Worm (Caenorhabditis elegans) whole organism, L4/young adult: ENCODE results near the gene srw-71.

Experiments used
- W03F9.2 ChIP-seq: fragments of 150-350 bp; optimal IDR thresholded peaks from 2 replicates; lab custom pipeline; 2014; ENCODE audit warnings: missing biosample characterization, missing genetic modification characterization
- dao-5 ChIP-seq: sonication (generic microtip); optimal IDR thresholded peaks from 2 replicates; lab custom pipeline; 2016; ENCODE audit warnings: missing genotype, missing genetic modification characterization, moderate library complexity, missing compliant biosample characterization
- him-1 ChIP-seq: sonication (generic microtip); optimal IDR thresholded peaks from 2 replicates; lab custom pipeline; 2016; ENCODE audit warnings: missing genotype, missing genetic modification reagents, missing genetic modification characterization, missing compliant biosample characterization

The srw-71 gene

DNA sequence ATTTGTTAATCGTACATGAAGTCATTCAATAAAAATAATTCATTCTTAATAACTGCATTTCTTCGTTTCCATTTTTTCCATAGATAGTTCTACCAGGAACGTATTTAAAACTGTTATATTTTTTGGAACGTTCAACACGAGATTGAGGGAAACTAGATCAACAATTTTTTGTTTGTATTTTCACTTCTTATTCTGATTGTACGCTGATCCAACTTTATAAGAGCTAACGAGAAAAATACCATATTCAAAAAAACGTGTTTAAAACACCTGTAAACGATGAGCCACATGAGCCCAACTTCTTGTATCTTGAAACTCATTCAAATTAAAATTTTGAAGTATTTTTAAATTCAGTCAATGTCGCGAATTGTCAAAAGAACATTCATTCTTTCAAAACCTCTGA is 14.3 kb downstream of the srw-71 start:
- TF ChIP-seq dao-5 (tag; lab: Kevin White, UChicago) (no peak), him-1 (tag; lab: Kevin White, UChicago) (no peak), W03F9.2 (tag; lab: Kevin White, UChicago) (no peak)

DNA sequence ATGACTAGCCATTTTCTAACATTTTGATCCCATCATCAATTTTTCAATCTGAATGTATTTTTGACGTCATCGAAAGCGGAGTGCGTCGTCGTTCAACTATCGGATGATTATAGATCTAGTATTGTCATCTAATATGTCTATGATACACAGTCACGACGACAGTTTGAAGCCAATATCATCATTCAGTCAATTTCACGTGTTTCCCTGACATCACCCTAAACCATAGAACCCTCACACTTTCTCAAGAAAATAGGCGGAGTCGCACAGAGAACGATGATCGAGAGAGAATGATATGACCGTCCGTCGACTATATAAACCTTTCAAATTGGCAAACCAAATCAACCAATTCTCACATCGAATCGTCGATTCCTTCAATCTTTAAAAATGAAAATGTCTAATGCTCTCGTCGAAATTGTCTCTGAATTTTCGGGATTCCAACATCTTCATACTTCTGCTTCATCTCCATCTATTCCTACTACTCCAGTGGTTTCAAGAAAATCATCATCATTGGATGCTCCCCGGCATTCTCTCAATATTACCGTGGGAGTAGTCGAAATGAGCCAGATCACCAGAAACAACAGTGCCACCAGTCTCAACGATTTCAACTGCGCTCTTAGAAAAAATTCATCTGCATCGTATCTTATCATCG is 15.0 kb downstream of the srw-71 start, which contains the start of gene F18E3.13:
Gene F18E3.13, plus strand, starts transcription at position 385 of the 649 bp plus-strand sequence.
- TF ChIP-seq W03F9.2 (tag; lab: Kevin White, UChicago) (no peak), dao-5 (tag; lab: Kevin White, UChicago) (no peak), him-1 (tag; lab: Kevin White, UChicago) (no peak)

DNA sequence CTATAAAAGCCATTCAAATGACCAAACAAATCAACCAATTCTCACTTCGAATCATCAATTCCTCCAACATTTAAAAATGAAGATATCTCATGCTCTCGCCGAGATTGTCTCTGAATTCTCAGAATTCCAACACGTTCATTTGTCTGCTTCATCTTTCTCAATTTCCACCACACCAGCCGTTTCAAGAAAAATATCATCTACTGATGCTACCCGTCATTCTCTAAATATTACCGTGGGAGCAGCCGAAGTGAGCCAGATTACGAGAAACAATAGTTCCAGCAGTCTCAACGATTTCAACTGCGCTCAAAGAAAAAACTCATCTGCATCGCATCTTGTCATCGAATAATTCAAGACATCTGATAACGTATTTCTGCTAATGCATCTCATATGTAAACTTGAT is 16.0 kb downstream of the srw-71 start, which contains the start of gene F18E3.12:
Gene F18E3.12, plus strand, starts transcription at position 77 of the 400 bp plus-strand sequence.
- TF ChIP-seq him-1 (tag; lab: Kevin White, UChicago) (no peak), dao-5 (tag; lab: Kevin White, UChicago) (no peak)

DNA sequence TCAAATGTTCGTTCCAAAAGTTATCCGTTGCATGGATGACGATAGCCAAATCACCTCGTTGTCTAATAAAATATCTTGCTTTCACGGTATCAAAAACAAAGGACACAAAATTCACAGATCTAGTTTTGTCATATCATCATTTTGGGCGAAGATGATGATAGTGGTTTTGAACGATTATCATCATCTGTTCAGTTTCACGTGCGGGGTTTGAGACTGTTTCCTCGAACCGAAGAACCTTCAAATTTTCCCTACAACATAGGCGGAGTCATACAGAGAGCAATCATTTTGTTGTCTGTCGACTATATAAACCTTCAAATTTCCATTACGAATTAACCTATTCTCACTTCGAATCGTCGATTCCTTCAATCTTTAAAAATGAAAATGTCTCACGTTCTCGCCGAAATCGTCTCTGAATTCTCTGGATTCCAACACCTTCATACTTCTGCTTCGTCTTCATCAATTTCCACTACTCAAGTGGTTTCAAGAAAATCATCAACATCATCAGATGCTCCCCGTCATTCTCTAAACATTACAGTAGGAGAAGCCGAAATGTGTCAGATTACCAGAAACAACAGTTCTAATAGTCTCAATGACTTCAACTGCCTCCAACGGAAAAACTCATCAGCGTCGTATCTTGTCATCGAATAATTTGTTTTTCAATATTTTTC is 17.7 kb downstream of the srw-71 start, which contains the start of gene F18E3.11:
Gene F18E3.11, plus strand, starts transcription at position 376 of the 668 bp plus-strand sequence.
- TF ChIP-seq him-1 (tag; lab: Kevin White, UChicago) (no peak), W03F9.2 (tag; lab: Kevin White, UChicago) (no peak), dao-5 (tag; lab: Kevin White, UChicago) (no peak)

DNA sequence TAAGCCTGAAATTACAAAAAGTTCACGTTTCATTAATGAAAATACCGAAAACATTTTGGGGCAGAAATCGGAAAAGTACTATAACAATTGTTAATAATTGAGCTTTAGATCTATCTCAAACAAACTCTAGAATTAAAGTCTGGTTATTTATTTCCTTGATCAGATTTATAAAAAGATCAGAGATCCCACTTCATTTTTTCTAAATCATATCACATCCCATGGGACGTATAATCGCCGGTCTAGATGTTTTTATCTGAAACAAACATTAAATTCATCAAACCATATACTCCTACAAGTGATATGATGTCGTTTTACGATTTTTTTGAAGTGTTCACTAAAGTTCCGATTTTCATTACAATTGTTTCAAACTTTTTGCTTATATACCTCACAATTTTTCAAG is 19.2 kb downstream of the srw-71 start, which contains the start of gene str-41:
Gene str-41, plus strand, starts transcription at position 301 of the 400 bp plus-strand sequence.
- TF ChIP-seq W03F9.2 (tag; lab: Kevin White, UChicago) = no peak
- TF ChIP-seq dao-5 (tag; lab: Kevin White, UChicago) = no peak
- no peak for TF ChIP-seq him-1 (tag; lab: Kevin White, UChicago)

DNA sequence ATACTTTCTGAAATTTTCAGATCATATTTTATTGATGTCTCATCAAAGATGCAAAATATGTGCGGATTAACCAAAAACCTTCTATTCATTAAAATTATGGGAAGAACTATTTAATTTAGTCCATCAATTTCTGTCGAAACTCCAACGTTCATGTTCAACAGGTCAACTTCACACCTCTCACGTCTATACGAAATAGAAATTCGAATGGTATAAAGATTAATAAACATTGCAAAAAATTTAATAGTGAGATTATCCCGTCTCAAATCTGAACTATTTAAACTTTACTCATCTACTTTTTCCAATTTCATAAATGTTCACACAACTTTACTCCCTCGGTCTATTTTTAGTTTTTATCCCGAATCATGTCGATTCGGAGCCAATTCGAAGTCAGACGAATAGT is 21.3 kb downstream of the srw-71 start, which contains the start of gene R13D7.2:
Gene R13D7.2, plus strand, starts transcription at position 301 of the 400 bp plus-strand sequence.
- no peak for TF ChIP-seq dao-5 (tag; lab: Kevin White, UChicago)
- no peak for TF ChIP-seq W03F9.2 (tag; lab: Kevin White, UChicago)
- TF ChIP-seq him-1 (tag; lab: Kevin White, UChicago) = no peak

DNA sequence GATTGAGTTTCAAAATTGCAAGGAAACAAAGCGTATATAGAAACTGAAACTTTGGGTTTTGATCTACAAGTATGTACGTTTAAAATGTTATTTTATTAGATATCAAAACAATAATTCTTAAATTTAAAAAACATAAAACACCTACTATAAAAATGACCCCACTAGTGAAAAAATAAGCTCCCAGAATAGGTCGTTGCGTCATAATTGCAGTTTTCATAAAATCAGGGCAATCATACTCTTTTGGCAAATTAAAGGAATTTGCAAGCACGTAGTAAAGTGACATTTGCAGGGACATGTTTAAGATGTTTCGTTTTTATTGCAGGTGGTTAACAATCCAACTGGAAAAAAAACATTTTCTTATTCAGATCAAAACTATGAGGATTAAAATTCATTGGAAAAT is 22.4 kb downstream of the srw-71 start, which contains the start of gene srt-6:
Gene srt-6, minus strand, starts transcription at position 295 of the 400 bp plus-strand sequence.
- TF ChIP-seq W03F9.2 (tag; lab: Kevin White, UChicago) (no peak), dao-5 (tag; lab: Kevin White, UChicago) (no peak), him-1 (tag; lab: Kevin White, UChicago) (no peak)

DNA sequence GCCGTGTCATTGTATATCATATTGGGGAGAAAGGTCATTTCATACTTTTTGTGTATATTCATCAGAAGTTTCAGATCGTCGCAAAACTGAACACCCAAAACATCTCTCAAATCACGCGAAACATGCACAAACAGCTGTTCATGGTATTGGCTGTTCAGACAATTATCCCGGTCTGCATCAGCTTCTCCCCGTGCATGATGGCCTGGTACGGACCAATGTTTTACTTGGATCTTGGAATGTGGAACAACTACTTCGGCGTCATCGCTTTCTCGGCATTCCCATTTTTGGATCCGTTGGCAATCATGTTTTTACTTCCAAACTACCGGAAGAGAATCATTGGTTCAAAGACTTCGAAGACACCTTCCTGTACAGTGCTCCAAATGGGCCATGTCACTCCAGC is 27.4 kb downstream of the srw-71 start:
- TF ChIP-seq W03F9.2 (tag; lab: Kevin White, UChicago) (no peak), dao-5 (tag; lab: Kevin White, UChicago) (no peak), him-1 (tag; lab: Kevin White, UChicago) (no peak)

DNA sequence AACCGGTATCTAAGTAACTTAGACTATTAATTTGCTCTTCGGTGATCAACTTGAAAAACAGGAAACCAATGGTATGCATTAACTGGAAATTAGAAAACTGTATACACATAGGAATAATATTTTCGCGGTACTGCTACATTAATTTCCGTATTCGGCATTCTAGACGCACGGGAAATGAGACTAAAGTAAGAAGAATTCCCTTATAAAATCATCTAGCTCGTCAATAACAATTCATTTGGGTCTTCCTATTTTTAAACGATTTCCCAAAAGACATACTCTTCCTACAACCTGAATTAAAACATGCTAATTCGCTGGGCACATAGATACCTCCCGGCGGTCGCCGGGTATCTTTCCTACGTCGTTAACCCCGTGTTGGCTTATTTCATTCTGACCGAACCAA is 28.6 kb downstream of the srw-71 start, which contains the start of gene srj-13:
Gene srj-13, plus strand, starts transcription at position 301 of the 400 bp plus-strand sequence.
- TF ChIP-seq W03F9.2 (tag; lab: Kevin White, UChicago) = no peak
- no peak for TF ChIP-seq dao-5 (tag; lab: Kevin White, UChicago)
- no peak for TF ChIP-seq him-1 (tag; lab: Kevin White, UChicago)

DNA sequence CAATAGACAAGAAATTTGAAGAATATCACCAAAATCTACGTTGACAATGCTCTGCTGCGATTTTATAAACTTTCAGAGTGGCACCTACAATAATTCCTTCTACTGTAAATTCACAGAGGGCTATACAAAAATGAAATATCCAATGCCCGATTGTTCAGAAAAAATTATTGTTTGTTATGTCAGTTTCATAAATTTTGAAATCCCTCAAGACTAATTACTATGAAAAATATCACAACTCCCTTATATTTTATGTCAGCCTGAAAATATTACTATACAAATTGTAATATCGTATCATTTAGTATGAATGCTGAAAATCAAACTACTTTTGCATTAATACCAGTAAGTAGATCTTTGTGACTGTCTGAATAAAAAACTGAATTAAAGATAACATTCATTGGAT is 30.3 kb downstream of the srw-71 start, which contains the start of gene srx-60:
Gene srx-60, plus strand, starts transcription at position 301 of the 400 bp plus-strand sequence.
- TF ChIP-seq dao-5 (tag; lab: Kevin White, UChicago) (no peak), him-1 (tag; lab: Kevin White, UChicago) (no peak), W03F9.2 (tag; lab: Kevin White, UChicago) (no peak)

DNA sequence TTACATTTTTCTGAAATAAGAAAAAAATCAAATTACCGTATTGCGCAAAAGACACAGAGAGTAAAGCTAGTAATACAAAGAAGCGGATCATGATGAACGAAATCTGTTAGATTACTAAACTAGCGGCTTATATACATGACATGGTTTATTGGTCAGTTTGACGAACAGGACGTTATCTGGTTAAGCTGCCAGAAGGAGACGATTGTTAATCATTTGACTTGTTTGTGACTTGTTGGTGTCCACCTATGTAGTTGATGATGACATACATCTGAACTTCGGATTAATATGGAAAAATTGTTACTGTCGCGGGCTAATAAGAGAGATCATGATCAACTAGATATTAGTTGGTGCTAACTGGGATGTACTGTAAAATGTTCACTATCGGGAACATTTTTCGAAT is 30.8 kb downstream of the srw-71 start, which contains the start of gene cnc-9:
Gene cnc-9, minus strand, starts transcription at position 101 of the 400 bp plus-strand sequence.
- TF ChIP-seq W03F9.2 (tag; lab: Kevin White, UChicago) (no peak), him-1 (tag; lab: Kevin White, UChicago) (no peak), dao-5 (tag; lab: Kevin White, UChicago) (no peak)

DNA sequence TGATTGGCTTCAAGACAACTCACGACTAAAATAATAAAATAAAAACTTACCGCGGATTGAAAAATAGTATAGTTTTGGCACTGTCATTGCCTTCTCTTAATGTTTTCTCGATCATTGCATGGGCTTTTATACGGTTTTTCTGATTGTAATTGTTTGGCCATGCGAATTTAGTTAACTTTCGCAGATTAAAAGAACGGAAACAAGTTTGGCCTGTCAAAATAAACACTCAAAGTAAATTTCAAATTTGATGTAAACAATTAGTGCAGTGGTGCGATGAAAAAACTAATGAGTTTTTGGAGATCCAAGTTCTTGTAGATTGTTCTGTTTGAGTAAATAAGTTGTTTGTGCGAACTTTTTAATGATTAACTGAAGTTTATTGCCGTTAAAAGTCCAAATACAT is 31.7 kb downstream of the srw-71 start, which contains the start of gene gst-41:
Gene gst-41, minus strand, starts transcription at position 101 of the 400 bp plus-strand sequence.
- TF ChIP-seq W03F9.2 (tag; lab: Kevin White, UChicago) (no peak), him-1 (tag; lab: Kevin White, UChicago) (no peak), dao-5 (tag; lab: Kevin White, UChicago) (no peak)

DNA sequence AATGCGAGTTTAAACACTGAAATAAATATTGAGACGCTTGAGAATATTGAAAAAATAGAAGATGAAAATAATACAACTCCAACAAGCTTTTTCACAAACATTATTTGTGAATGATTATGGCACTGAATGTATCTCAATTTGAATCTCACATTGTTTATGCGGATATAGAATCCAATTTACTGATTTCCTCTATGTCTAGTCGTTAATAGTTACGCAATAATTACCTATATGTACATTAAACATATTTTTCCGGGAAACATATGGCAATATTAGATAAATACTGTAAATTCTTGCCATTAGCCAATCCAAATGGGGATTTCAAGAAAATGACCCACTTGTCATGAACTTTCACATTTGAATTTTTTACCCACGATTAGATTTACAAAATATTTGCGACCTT is 35.6 kb downstream of the srw-71 start, which contains the start of gene srx-9:
Gene srx-9, minus strand, starts transcription at position 101 of the 400 bp plus-strand sequence.
- TF ChIP-seq dao-5 (tag; lab: Kevin White, UChicago) (no peak), him-1 (tag; lab: Kevin White, UChicago) (no peak), W03F9.2 (tag; lab: Kevin White, UChicago) (no peak)
